Fruit fly (Drosophila melanogaster): ENCODE measurements around the gene CG14367.

CG14367 gene

dm6 chr3R:13730005-13730404, 36.2 kb downstream of the CG14367 start:
- no peak for TF ChIP-seq CG17801 (GFP tag; optimal IDR thresholded peaks at IDR 0.05; ENCODE audit: partially characterized antibody)

DNA sequence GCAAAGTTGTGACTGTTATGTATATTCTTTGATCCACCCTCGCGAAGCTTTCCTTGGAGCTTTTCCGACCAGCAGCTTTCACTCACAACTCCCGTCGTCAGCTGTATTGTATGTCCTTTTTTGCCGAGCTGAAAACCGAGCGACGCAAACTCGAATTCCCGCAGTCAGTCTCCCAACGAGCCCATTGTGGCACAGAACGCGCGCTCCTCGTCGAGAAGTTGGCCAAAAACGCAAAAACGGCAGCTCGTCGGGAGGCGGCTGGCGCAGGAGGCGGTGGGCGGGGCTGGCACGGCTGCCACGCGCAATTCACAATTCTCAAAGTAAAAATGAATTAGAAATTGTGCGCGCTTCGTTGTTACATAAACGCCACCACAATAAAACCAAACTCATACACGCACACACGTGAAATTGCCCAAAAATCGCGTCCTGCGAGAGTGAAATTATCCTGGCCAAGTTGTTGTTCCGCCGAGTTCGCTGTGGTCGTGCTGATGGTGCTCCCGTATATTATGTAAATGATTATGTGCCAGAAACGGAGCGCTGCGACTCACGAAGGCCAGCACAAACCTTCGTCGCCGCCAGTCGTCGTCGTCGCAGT, 41.5 kb downstream of the CG14367 start:
- no peak for TF ChIP-seq CG17801 (GFP tag; optimal IDR thresholded peaks at IDR 0.05; ENCODE audit: partially characterized antibody)
